Worm (Caenorhabditis elegans) whole organism, L2 larva: Measurements from ENCODE around the gene srd-26.

Experiments used
- F13H6.1 ChIP-seq: sonication (generic microtip); optimal IDR thresholded peaks from 2 replicates; lab custom pipeline; 2016; ENCODE audit warnings: missing genetic modification characterization, missing compliant biosample characterization
- R02D3.7 ChIP-seq: fragments of 150-350 bp; optimal IDR thresholded peaks from 2 replicates; lab custom pipeline; 2014; ENCODE audit warnings: missing biosample characterization, missing genetic modification characterization
- Y55F3AM.14 ChIP-seq: fragments of 200-800 bp; sonication (Bioruptor generic); optimal IDR thresholded peaks from 2 replicates; lab custom pipeline; 2018; ENCODE audit warnings: mild to moderate bottlenecking, missing genetic modification characterization, missing compliant biosample characterization
- ZK546.5 ChIP-seq: sonication (generic microtip); optimal IDR thresholded peaks from 2 replicates; lab custom pipeline; 2017; ENCODE audit warnings: missing biosample characterization, missing genetic modification characterization
- alr-1 ChIP-seq: fragments of 150-350 bp; optimal IDR thresholded peaks from 2 replicates; lab custom pipeline; 2014; ENCODE audit warnings: missing biosample characterization, missing genetic modification characterization
- aly-2 ChIP-seq: fragments of 150-350 bp; optimal IDR thresholded peaks from 2 replicates; lab custom pipeline; 2014; ENCODE audit warnings: missing biosample characterization, missing genetic modification characterization
- ama-1 ChIP-seq: fragments of 150-350 bp; optimal IDR thresholded peaks from 2 replicates; lab custom pipeline; 2018; ENCODE audit warnings: inconsistent platforms
- ceh-82 ChIP-seq: fragments of 150-350 bp; optimal IDR thresholded peaks from 2 replicates; lab custom pipeline; 2014; ENCODE audit warnings: missing biosample characterization, missing genetic modification characterization
- crh-2 ChIP-seq: sonication (generic microtip); optimal IDR thresholded peaks from 2 replicates; lab custom pipeline; 2017; ENCODE audit warnings: missing biosample characterization, missing genetic modification characterization
- egl-27 ChIP-seq: sonication (generic microtip); optimal IDR thresholded peaks from 3 replicates; lab custom pipeline; 2017; ENCODE audit warnings: missing biosample characterization, missing genetic modification reagents, missing genetic modification characterization
- elt-1 ChIP-seq: fragments of 150-350 bp; optimal IDR thresholded peaks from 2 replicates; lab custom pipeline; 2014; ENCODE audit warnings: missing biosample characterization, missing genetic modification characterization
- elt-3 ChIP-seq: sonication (generic microtip); optimal IDR thresholded peaks from 2 replicates; lab custom pipeline; 2017; ENCODE audit warnings: missing biosample characterization, missing genetic modification characterization
- fos-1 ChIP-seq: fragments of 150-350 bp; optimal IDR thresholded peaks from 2 replicates; lab custom pipeline; 2014; ENCODE audit warnings: missing biosample characterization, missing genetic modification characterization
- gmeb-1 ChIP-seq: fragments of 150-350 bp; optimal IDR thresholded peaks from 2 replicates; lab custom pipeline; 2014; ENCODE audit warnings: missing biosample characterization, missing genetic modification characterization
- lin-11 ChIP-seq: fragments of 150-350 bp; sonication (generic microtip); optimal IDR thresholded peaks from 2 replicates; lab custom pipeline; 2014; ENCODE audit warnings: missing biosample characterization, missing genetic modification characterization, inconsistent platforms, mixed read lengths
- lin-13 ChIP-seq: fragments of 150-350 bp; optimal IDR thresholded peaks from 2 replicates; lab custom pipeline; 2014; ENCODE audit warnings: missing biosample characterization, missing genetic modification reagents, missing genetic modification characterization
- lin-39 ChIP-seq: fragments of 150-350 bp; optimal IDR thresholded peaks from 2 replicates; lab custom pipeline; 2014; ENCODE audit warnings: missing biosample characterization, missing genetic modification reagents, missing genetic modification characterization
- lsy-2 ChIP-seq, 2 experiments: fragments of 150-350 bp in 1 of 2; sonication (generic microtip) in 1 of 2; optimal IDR thresholded peaks; 2 replicates each; lab custom pipeline; 2014 to 2017; ENCODE audit warnings: missing biosample characterization in 2 of 2, missing genetic modification characterization in 2 of 2
- mab-5 ChIP-seq: fragments of 150-350 bp; optimal IDR thresholded peaks from 2 replicates; lab custom pipeline; 2014; ENCODE audit warnings: missing biosample characterization, missing genetic modification characterization
- mbf-1 ChIP-seq: sonication (generic microtip); optimal IDR thresholded peaks from 2 replicates; lab custom pipeline; 2017; ENCODE audit warnings: missing biosample characterization, missing genetic modification characterization
- mdl-1 ChIP-seq, 2 experiments: fragments of 150-350 bp in 1 of 2; sonication (generic microtip) in 1 of 2; optimal IDR thresholded peaks; 2 replicates each; lab custom pipeline; 2017; ENCODE audit warnings: missing biosample characterization in 2 of 2, missing genetic modification characterization in 2 of 2
- nhr-10 ChIP-seq: sonication (generic microtip); optimal IDR thresholded peaks from 2 replicates; lab custom pipeline; 2017; ENCODE audit warnings: missing biosample characterization, missing genetic modification characterization
- nhr-11 ChIP-seq: fragments of 150-350 bp; optimal IDR thresholded peaks from 2 replicates; lab custom pipeline; 2014; ENCODE audit warnings: missing biosample characterization, missing genetic modification characterization
- nhr-129 ChIP-seq: fragments of 150-350 bp; optimal IDR thresholded peaks from 2 replicates; lab custom pipeline; 2014; ENCODE audit warnings: missing biosample characterization, missing genetic modification characterization
- nhr-21 ChIP-seq: fragments of 150-350 bp; optimal IDR thresholded peaks from 2 replicates; lab custom pipeline; 2014; ENCODE audit warnings: missing biosample characterization, missing genetic modification characterization
- nhr-237 ChIP-seq: fragments of 150-350 bp; optimal IDR thresholded peaks from 2 replicates; lab custom pipeline; 2014; ENCODE audit warnings: missing biosample characterization, missing genetic modification characterization
- nhr-25 ChIP-seq: fragments of 150-350 bp; sonication (generic microtip); optimal IDR thresholded peaks from 3 replicates; lab custom pipeline; 2014; ENCODE audit warnings: missing biosample characterization, missing genetic modification characterization
- nhr-6 ChIP-seq: fragments of 150-350 bp; optimal IDR thresholded peaks from 2 replicates; lab custom pipeline; 2014; ENCODE audit warnings: missing biosample characterization, missing genetic modification characterization
- nhr-77 ChIP-seq: fragments of 150-350 bp; optimal IDR thresholded peaks from 2 replicates; lab custom pipeline; 2014; ENCODE audit warnings: missing biosample characterization, missing genetic modification characterization
- peb-1 ChIP-seq: fragments of 150-350 bp; optimal IDR thresholded peaks from 2 replicates; lab custom pipeline; 2014; ENCODE audit warnings: missing biosample characterization, missing genetic modification characterization
- sem-4 ChIP-seq: fragments of 150-350 bp; optimal IDR thresholded peaks from 2 replicates; lab custom pipeline; 2014; ENCODE audit warnings: missing biosample characterization, missing genetic modification reagents, missing genetic modification characterization
- skn-1 ChIP-seq: sonication (generic microtip); optimal IDR thresholded peaks from 2 replicates; lab custom pipeline; 2017; ENCODE audit warnings: missing biosample characterization, missing genetic modification characterization
- sma-9 ChIP-seq, 2 experiments: fragments of 150-350 bp in 1 of 2; sonication (generic microtip) in 1 of 2; optimal IDR thresholded peaks; 2 replicates each; lab custom pipeline; 2014 to 2016; ENCODE audit warnings: missing genetic modification characterization in 2 of 2, mild to moderate bottlenecking in 1 of 2, missing biosample characterization in 1 of 2, missing compliant biosample characterization in 1 of 2, missing genetic modification reagents in 1 of 2, moderate library complexity in 1 of 2
- snpc-4 ChIP-seq: fragments of 150-350 bp; optimal IDR thresholded peaks from 2 replicates; lab custom pipeline; 2014; ENCODE audit warnings: missing biosample characterization, missing genetic modification characterization
- unc-55 ChIP-seq: fragments of 150-350 bp; sonication (generic microtip); optimal IDR thresholded peaks from 3 replicates; lab custom pipeline; 2014; ENCODE audit warnings: missing biosample characterization, missing genetic modification reagents, missing genetic modification characterization
- zag-1 ChIP-seq: fragments of 150-350 bp; optimal IDR thresholded peaks from 2 replicates; lab custom pipeline; 2014; ENCODE audit warnings: missing biosample characterization, missing genetic modification characterization
- ztf-1 ChIP-seq: fragments of 200-800 bp; sonication (Bioruptor generic); conservative IDR thresholded peaks from 2 replicates; pipeline ENCODE4 v1.3.6; 2022; ENCODE audit warnings: missing genetic modification characterization, missing compliant biosample characterization

Gene srd-26

ce11 chrV:14134757-14135441, 27.9 kb downstream of the srd-26 start:
- TF ChIP-seq nhr-25 (tag; lab: Kevin White, UChicago): peak; percentile 29
- TF ChIP-seq fos-1 (tag; lab: Kevin White, UChicago): peak; percentile 75
- no peak for TF ChIP-seq aly-2 (tag; lab: Kevin White, UChicago)

ce11 chrV:14133002-14133763, 29.6 kb downstream of the srd-26 start:
- TF ChIP-seq fos-1 (tag; lab: Kevin White, UChicago): no peak
- peak in 1 of 2 experiments; percentile 16 for TF ChIP-seq lsy-2 (tag; optimal IDR thresholded peaks at IDR 0.05; lab: Kevin White, UChicago)
- no peak for TF ChIP-seq mab-5
- no peak for TF ChIP-seq elt-3 (tag; lab: Kevin White, UChicago)
- no peak for TF ChIP-seq unc-55 (GFP tag; lab: Kevin White, UChicago)
- no peak for TF ChIP-seq nhr-10 (tag; lab: Kevin White, UChicago)
- no peak for TF ChIP-seq sem-4 (tag; lab: Kevin White, UChicago)
- peak; percentile 17 for TF ChIP-seq nhr-25 (tag; lab: Kevin White, UChicago)
- no peak for TF ChIP-seq ztf-1 (GFP tag; lab: Robert Waterston, UW)
- TF ChIP-seq sma-9 (GFP tag; optimal IDR thresholded peaks at IDR 0.05; lab: Kevin White, UChicago): peak; percentile 8
- no peak for TF ChIP-seq sma-9 (tag; optimal IDR thresholded peaks at IDR 0.05; lab: Kevin White, UChicago)
- TF ChIP-seq nhr-129: peak; percentile 8
- no peak for TF ChIP-seq nhr-11 (tag; lab: Kevin White, UChicago)
- no peak for TF ChIP-seq elt-1
- no peak for TF ChIP-seq nhr-6 (tag; lab: Kevin White, UChicago)
- no peak for TF ChIP-seq lin-39 (tag; lab: Kevin White, UChicago)
- no peak for TF ChIP-seq ceh-82 (tag; lab: Kevin White, UChicago)
- TF ChIP-seq snpc-4 (tag; lab: Kevin White, UChicago): no peak
- no peak for TF ChIP-seq crh-2
- TF ChIP-seq nhr-237: no peak
- no peak for TF ChIP-seq F13H6.1 (tag; lab: Kevin White, UChicago)
- TF ChIP-seq egl-27 (tag; lab: Kevin White, UChicago): no peak
- no peak for TF ChIP-seq alr-1 (tag; lab: Kevin White, UChicago)
- TF ChIP-seq ama-1 (lab: Kevin White, UChicago): no peak

- TF ChIP-seq sem-4 (tag; lab: Kevin White, UChicago) (no peak), R02D3.7 (tag; lab: Kevin White, UChicago) (no peak), lin-13 (GFP tag; lab: Kevin White, UChicago) (no peak), peb-1 (tag; lab: Kevin White, UChicago) (no peak), lin-39 (tag; lab: Kevin White, UChicago) (no peak), lin-11 (tag; lab: Kevin White, UChicago) (no peak), lsy-2 (tag; optimal IDR thresholded peaks at IDR 0.05; lab: Kevin White, UChicago) (no peak), fos-1 (tag; lab: Kevin White, UChicago) (no peak), nhr-21 (tag; lab: Kevin White, UChicago) (no peak), skn-1 (tag; lab: Kevin White, UChicago) (no peak), nhr-77 (tag; lab: Kevin White, UChicago) (no peak), nhr-25 (tag; lab: Kevin White, UChicago) (no peak), ztf-1 (GFP tag; lab: Robert Waterston, UW) (no peak), mbf-1 (tag; lab: Kevin White, UChicago) (no peak), ZK546.5 (tag; lab: Kevin White, UChicago) (no peak), zag-1 (tag; lab: Kevin White, UChicago) (no peak), gmeb-1 (no peak)
- TF ChIP-seq, all 48 proteins: peak for 0
These were observed 32.6 kb downstream of the srd-26 start for ce11 chrV:14130226-14130625.

- peak; percentile 3 for TF ChIP-seq Y55F3AM.14 (GFP tag; lab: Kevin White, UChicago)
- no peak for TF ChIP-seq mdl-1 (tag; optimal IDR thresholded peaks at IDR 0.05; lab: Kevin White, UChicago)
These were observed 34.0 kb downstream of the srd-26 start for ce11 chrV:14128858-14129257.
